Worm (Caenorhabditis elegans) whole organism, L3 larva: ENCODE data around the gene Y75B8A.10.

ENCODE experiments used
- aly-2 ChIP-seq: fragments of 150-350 bp; optimal IDR thresholded peaks from 2 replicates; lab custom pipeline; 2014; ENCODE audit warnings: missing biosample characterization, missing genetic modification characterization
- ceh-28 ChIP-seq: fragments of 150-350 bp; optimal IDR thresholded peaks from 2 replicates; lab custom pipeline; 2014; ENCODE audit warnings: missing biosample characterization, missing genetic modification reagents, missing genetic modification characterization
- ceh-82 ChIP-seq: fragments of 150-350 bp; optimal IDR thresholded peaks from 2 replicates; lab custom pipeline; 2014; ENCODE audit warnings: missing biosample characterization, missing genetic modification characterization
- egl-27 ChIP-seq: sonication (generic microtip); optimal IDR thresholded peaks from 4 replicates; lab custom pipeline; 2017; ENCODE audit warnings: missing biosample characterization, missing genetic modification reagents, missing genetic modification characterization
- fkh-10 ChIP-seq: sonication (generic microtip); optimal IDR thresholded peaks from 2 replicates; lab custom pipeline; 2017; ENCODE audit warnings: missing biosample characterization, missing genetic modification reagents, missing genetic modification characterization
- fkh-2 ChIP-seq: fragments of 150-350 bp; optimal IDR thresholded peaks from 2 replicates; lab custom pipeline; 2014; ENCODE audit warnings: missing biosample characterization, missing genetic modification reagents, missing genetic modification characterization
- lin-39 ChIP-seq: fragments of 150-350 bp; optimal IDR thresholded peaks from 2 replicates; lab custom pipeline; 2018; ENCODE audit warnings: missing biosample characterization, missing genetic modification reagents, missing genetic modification characterization
- lsy-12 ChIP-seq: sonication (generic microtip); optimal IDR thresholded peaks from 2 replicates; lab custom pipeline; 2016; ENCODE audit warnings: mild to moderate bottlenecking, missing genetic modification characterization, missing compliant biosample characterization
- nhr-11 ChIP-seq: fragments of 150-350 bp; optimal IDR thresholded peaks from 2 replicates; lab custom pipeline; 2014; ENCODE audit warnings: missing biosample characterization, missing genetic modification characterization
- nhr-76 ChIP-seq: fragments of 150-350 bp; sonication (generic microtip); optimal IDR thresholded peaks from 5 replicates; lab custom pipeline; 2014; ENCODE audit warnings: missing biosample characterization, missing genetic modification characterization
- nhr-77 ChIP-seq: fragments of 150-350 bp; optimal IDR thresholded peaks from 2 replicates; lab custom pipeline; 2014; ENCODE audit warnings: missing biosample characterization, missing genetic modification characterization
- pha-4 ChIP-seq: fragments of 150-350 bp; optimal IDR thresholded peaks from 2 replicates; lab custom pipeline; 2014; ENCODE audit warnings: missing biosample characterization, missing genetic modification reagents, missing genetic modification characterization
- snpc-4 ChIP-seq: fragments of 150-350 bp; optimal IDR thresholded peaks from 2 replicates; lab custom pipeline; 2014; ENCODE audit warnings: missing biosample characterization, missing genetic modification characterization
- zag-1 ChIP-seq: fragments of 150-350 bp; optimal IDR thresholded peaks from 2 replicates; lab custom pipeline; 2014; ENCODE audit warnings: missing biosample characterization, missing genetic modification characterization

- TF ChIP-seq fkh-10 (GFP tag; lab: Kevin White, UChicago): no peak
- TF ChIP-seq nhr-76 (tag; lab: Kevin White, UChicago): no peak
- TF ChIP-seq nhr-11 (tag; lab: Kevin White, UChicago): no peak
- no peak for TF ChIP-seq aly-2 (tag; lab: Kevin White, UChicago)
- no peak for TF ChIP-seq fkh-2 (tag; lab: Kevin White, UChicago)
- TF ChIP-seq pha-4: no peak
- no peak for TF ChIP-seq snpc-4 (tag; lab: Kevin White, UChicago)
- no peak for TF ChIP-seq egl-27
- TF ChIP-seq lsy-12 (tag; lab: Kevin White, UChicago): no peak
- no peak for TF ChIP-seq lin-39 (tag; lab: Kevin White, UChicago)
- TF ChIP-seq zag-1 (tag; lab: Kevin White, UChicago): no peak
- TF ChIP-seq ceh-82: no peak
- no peak for TF ChIP-seq nhr-77 (tag; lab: Kevin White, UChicago)
- TF ChIP-seq ceh-28: no peak
Observed at ce11 chrIII:12139471-12139870, 43.3 kb downstream of the Y75B8A.10 start.
